Worm (Caenorhabditis elegans): ENCODE results near the gene fbxa-179.

Gene fbxa-179

DNA sequence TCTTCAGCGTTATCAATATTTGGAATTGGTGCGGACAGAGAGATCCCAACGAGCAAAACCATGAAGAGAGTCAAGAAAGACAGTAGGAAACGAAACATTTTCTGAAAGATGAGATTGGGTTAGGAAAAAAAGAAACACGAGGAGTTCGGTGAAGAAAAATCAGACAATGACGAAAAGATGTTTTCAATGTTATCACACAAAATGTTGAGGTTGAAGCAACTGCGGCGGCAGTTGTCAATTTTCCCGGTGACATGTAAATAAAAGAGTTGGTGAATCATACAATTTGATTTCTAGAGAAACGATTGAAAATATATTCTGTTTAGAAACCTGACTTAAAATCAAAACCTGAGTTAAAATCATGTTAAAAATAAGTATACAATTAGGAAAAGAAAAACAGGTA lies 41.1 kb upstream of the fbxa-179 start, which contains the start of gene F23D12.7:
TSS of gene F23D12.7 (minus strand) at position 101 of the 400 bp plus-strand sequence.
- TF ChIP-seq ZK337.2 (GFP tag; IDR thresholded peaks at IDR 0.05): no peak
- TF ChIP-seq daf-16 (GFP tag; optimal IDR thresholded peaks at IDR 0.05): peak in 1 of 2 experiments; percentile 26
- TF ChIP-seq daf-16 (tag; optimal IDR thresholded peaks at IDR 0.05): no peak

DNA sequence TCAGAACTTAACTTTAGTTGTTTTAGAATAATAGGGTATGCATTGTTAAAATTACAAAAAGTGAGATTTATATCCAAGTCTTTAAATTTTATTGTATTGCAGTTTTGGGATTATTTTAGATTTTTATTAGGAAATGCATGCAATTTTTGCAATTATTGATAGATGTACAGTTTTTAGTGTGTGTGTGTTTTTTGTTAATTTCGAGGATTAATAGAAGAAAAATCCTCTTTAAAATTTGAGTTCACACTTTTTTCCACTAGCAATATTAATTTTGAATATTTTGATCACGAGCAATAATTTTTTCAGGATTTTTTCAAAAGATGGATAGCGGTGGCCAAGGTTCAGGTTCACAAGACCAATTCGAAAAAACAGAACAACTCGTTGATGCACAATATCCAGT lies 35.2 kb upstream of the fbxa-179 start, which contains the start of gene jmjd-3.2:
TSS of gene jmjd-3.2 (plus strand) at position 301 of the 400 bp plus-strand sequence.
- no peak for TF ChIP-seq zip-11 (GFP tag; IDR thresholded peaks at IDR 0.05)
- peak in 1 of 2 experiments; percentile 32 for TF ChIP-seq unc-62 (GFP tag; optimal IDR thresholded peaks at IDR 0.05 in 1 of 2)
- TF ChIP-seq unc-62 (tag; optimal IDR thresholded peaks at IDR 0.05): no peak
- TF ChIP-seq tra-1 (GFP tag; IDR thresholded peaks at IDR 0.05): no peak

DNA sequence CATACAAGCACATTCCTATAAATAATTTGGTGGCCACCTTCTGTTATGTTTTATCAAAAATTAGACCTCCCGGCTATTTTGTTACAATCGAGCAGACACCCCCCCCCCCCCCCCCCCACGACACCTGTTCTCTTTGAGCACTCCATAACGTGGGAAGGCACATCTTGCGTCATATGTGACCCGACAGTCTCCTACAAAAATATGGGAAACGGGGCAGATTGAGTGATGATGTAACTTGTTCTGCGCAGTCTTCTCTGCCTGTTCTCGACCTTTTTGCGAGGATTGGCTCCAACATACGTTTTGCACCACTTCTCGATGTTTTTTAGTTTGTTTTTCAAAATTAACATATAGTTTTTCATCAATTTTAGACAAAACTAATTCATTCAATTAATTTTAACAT lies 34.8 kb upstream of the fbxa-179 start:
- TF ChIP-seq lir-3 (tag; optimal IDR thresholded peaks at IDR 0.05) (no peak), pqm-1 (tag; optimal IDR thresholded peaks at IDR 0.05) (no peak), daf-8 (GFP tag; IDR thresholded peaks at IDR 0.05) (no peak), F10B5.3 (tag; optimal IDR thresholded peaks at IDR 0.05) (no peak), fkh-10 (GFP tag; optimal IDR thresholded peaks at IDR 0.05) (no peak), aha-1 (tag) (no peak), egl-27 (tag; optimal IDR thresholded peaks at IDR 0.05) (no peak)

DNA sequence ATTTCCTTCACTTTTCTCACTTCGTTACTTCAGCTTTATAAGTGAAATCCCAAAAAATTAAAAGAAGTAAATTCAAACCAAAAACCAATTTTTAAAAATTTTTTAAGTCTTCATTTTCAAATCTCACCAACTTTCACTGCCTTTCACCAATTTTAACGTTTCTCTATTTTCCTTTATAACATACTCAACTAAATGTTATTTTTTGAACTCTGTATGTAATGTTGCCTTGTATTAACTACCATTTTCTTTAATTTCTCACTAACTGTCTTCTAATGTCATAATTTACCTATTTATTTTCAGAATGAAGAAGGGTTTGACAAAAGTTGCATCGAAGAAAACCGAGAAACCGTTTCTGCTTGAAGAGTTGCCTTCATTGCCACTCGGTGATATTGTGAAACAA lies 32.0 kb upstream of the fbxa-179 start, which contains the start of gene F23D12.4:
TSS of gene F23D12.4 (plus strand) at position 301 of the 400 bp plus-strand sequence.
- TF ChIP-seq R02D3.7 (tag; optimal IDR thresholded peaks at IDR 0.05): no peak
- TF ChIP-seq snpc-4 (tag; optimal IDR thresholded peaks at IDR 0.05): no peak
- no peak for TF ChIP-seq ztf-7 (tag; optimal IDR thresholded peaks at IDR 0.05)
- TF ChIP-seq cey-2 (tag; optimal IDR thresholded peaks at IDR 0.05; ENCODE audit: borderline replicate concordance, insufficient read depth): no peak
- no peak for TF ChIP-seq ceh-44 (GFP tag; IDR thresholded peaks at IDR 0.05)
- TF ChIP-seq lin-15B (tag; optimal IDR thresholded peaks at IDR 0.05): no peak
- TF ChIP-seq dmd-9 (GFP tag; IDR thresholded peaks at IDR 0.05): no peak
- TF ChIP-seq ama-1 (optimal IDR thresholded peaks at IDR 0.05): no peak
- TF ChIP-seq ztf-11 (tag; optimal IDR thresholded peaks at IDR 0.05): no peak
- no peak for TF ChIP-seq set-16 (GFP tag; IDR thresholded peaks at IDR 0.05)

DNA sequence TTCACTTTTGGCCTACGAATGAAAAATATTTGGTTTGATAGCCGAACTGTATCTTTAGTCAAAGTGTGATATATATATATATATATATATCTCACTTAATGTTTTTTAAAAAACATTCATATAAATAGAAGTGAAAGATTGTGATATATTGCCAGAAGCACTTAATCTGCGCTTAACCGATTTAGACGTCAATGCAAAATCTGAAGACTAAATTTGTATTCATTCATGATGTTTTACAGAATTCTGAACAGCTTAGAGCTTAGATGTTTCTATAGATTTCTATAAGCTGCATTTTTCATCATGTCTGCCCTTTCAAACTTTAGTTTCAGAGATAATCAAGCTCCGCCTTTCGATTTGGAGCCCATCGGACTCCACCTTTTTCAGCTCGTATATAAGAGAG lies 29.6 kb upstream of the fbxa-179 start, which contains the start of gene F23D12.3:
TSS of gene F23D12.3 (plus strand) at position 301 of the 400 bp plus-strand sequence.
- TF ChIP-seq F10B5.3 (tag; optimal IDR thresholded peaks at IDR 0.05) (no peak), ztf-11 (tag; optimal IDR thresholded peaks at IDR 0.05) (no peak), nhr-11 (tag; optimal IDR thresholded peaks at IDR 0.05) (no peak), lin-13 (GFP tag; optimal IDR thresholded peaks at IDR 0.05) (no peak), snpc-4 (tag; optimal IDR thresholded peaks at IDR 0.05) (no peak), lim-7 (GFP tag; IDR thresholded peaks at IDR 0.05) (no peak), ceh-28 (tag; optimal IDR thresholded peaks at IDR 0.05) (no peak), hlh-11 (tag; optimal IDR thresholded peaks at IDR 0.05) (no peak), ceh-82 (tag; optimal IDR thresholded peaks at IDR 0.05) (no peak), zfp-2 (tag; optimal IDR thresholded peaks at IDR 0.05) (no peak), ceh-44 (GFP tag; IDR thresholded peaks at IDR 0.05) (no peak), tag-97 (GFP tag; IDR thresholded peaks at IDR 0.05) (no peak), arid-1 (GFP tag; conservative IDR thresholded peaks at IDR 0.05) (no peak), pqm-1 (tag; optimal IDR thresholded peaks at IDR 0.05) (no peak), T26A8.4 (GFP tag; IDR thresholded peaks at IDR 0.05) (no peak), dmd-6 (GFP tag; IDR thresholded peaks at IDR 0.05) (no peak), ceh-32 (tag; optimal IDR thresholded peaks at IDR 0.05; ENCODE audit: poor library complexity) (no peak)

Data from whole organism, L4 larva.